Worm (Caenorhabditis elegans) whole organism, L4 larva: ENCODE measurements around the gene C36A4.4.

ENCODE experiments used
- lsy-2 ChIP-seq, 2 experiments: fragments of 150-350 bp in 1 of 2; sonication (generic microtip) in 1 of 2; optimal IDR thresholded peaks; 2 replicates each; lab custom pipeline; 2014 to 2017; ENCODE audit warnings: missing biosample characterization in 2 of 2, missing genetic modification characterization in 2 of 2
- madf-5 ChIP-seq, 2 experiments: fragments of 200-800 bp; sonication (Bioruptor generic); IDR thresholded peaks; 2 replicates each; pipeline ENCODE4 v1.3.6; 2022; ENCODE audit warnings: missing compliant biosample characterization in 2 of 2, missing genetic modification characterization in 2 of 2
- mdt-29 ChIP-seq: fragments of 200-800 bp; sonication (Bioruptor generic); IDR thresholded peaks from 2 replicates; pipeline ENCODE4 v1.3.6; 2022; ENCODE audit warnings: missing genetic modification reagents, missing genetic modification characterization, missing compliant biosample characterization
- nhr-10 ChIP-seq: fragments of 150-350 bp; optimal IDR thresholded peaks from 2 replicates; lab custom pipeline; 2014; ENCODE audit warnings: missing biosample characterization, missing genetic modification characterization
- nhr-102 ChIP-seq: sonication (generic microtip); optimal IDR thresholded peaks from 2 replicates; lab custom pipeline; 2016; ENCODE audit warnings: mild to moderate bottlenecking, missing genetic modification characterization, moderate library complexity, missing compliant biosample characterization
- nhr-6 ChIP-seq: fragments of 150-350 bp; optimal IDR thresholded peaks from 2 replicates; lab custom pipeline; 2014; ENCODE audit warnings: missing biosample characterization, missing genetic modification characterization
- nhr-77 ChIP-seq: fragments of 150-350 bp; optimal IDR thresholded peaks from 2 replicates; lab custom pipeline; 2014; ENCODE audit warnings: missing biosample characterization, missing genetic modification characterization
- unc-130 ChIP-seq: sonication (generic microtip); optimal IDR thresholded peaks from 2 replicates; lab custom pipeline; 2016; ENCODE audit warnings: missing genetic modification reagents, missing genetic modification characterization, missing compliant biosample characterization

- peak; percentile 32 to 33 for TF ChIP-seq lsy-2 (tag; optimal IDR thresholded peaks at IDR 0.05; lab: Kevin White, UChicago)
- TF ChIP-seq mdt-29 (GFP tag; lab: Robert Waterston, UW): no peak; the same call in 1 of the 2 replicates
- no peak for TF ChIP-seq madf-5 (GFP tag; IDR thresholded peaks at IDR 0.05; lab: Robert Waterston, UW)
- TF ChIP-seq nhr-77 (tag; lab: Kevin White, UChicago): no peak
- TF ChIP-seq unc-130 (GFP tag; lab: Kevin White, UChicago): no peak
- TF ChIP-seq nhr-10 (tag; lab: Kevin White, UChicago): no peak
- TF ChIP-seq nhr-6: no peak
- TF ChIP-seq nhr-102: no peak
Measured at ce11 chrIII:3797180-3798026, 46.0 kb downstream of the C36A4.4 start.
